Fruit fly (Drosophila melanogaster): ENCODE data around the gene nau.

The nau gene

dm6 chr3R:23704383-23705033, 13.6 kb downstream of the nau start, which contains the start of gene Gba1b:
Gene Gba1b, plus strand, starts transcription at chr3R:23704804.
- TF ChIP-seq CkIIα-i1 (GFP tag; IDR thresholded peaks at IDR 0.05) (no peak), Awh (GFP tag; IDR thresholded peaks at IDR 0.05) (no peak), Ets65A (GFP tag) (peak; percentile 68), tio (GFP tag; optimal IDR thresholded peaks at IDR 0.05) (no peak), CG17328 (GFP tag; IDR thresholded peaks at IDR 0.05) (no peak), NC2α (GFP tag; optimal IDR thresholded peaks at IDR 0.05) (no peak), grn (GFP tag; optimal IDR thresholded peaks at IDR 0.05) (peak; percentile 63), vfl (GFP tag; optimal IDR thresholded peaks at IDR 0.05) (no peak), CG8089 (GFP tag; optimal IDR thresholded peaks at IDR 0.05) (no peak), org-1 (GFP tag; optimal IDR thresholded peaks at IDR 0.05) (no peak), CG15479 (GFP tag; optimal IDR thresholded peaks at IDR 0.05) (peak; percentile 49), CG10321 (GFP tag; IDR thresholded peaks at IDR 0.05) (no peak), disco-r (GFP tag; optimal IDR thresholded peaks at IDR 0.05) (no peak), Adf1 (GFP tag; IDR thresholded peaks at IDR 0.05) (no peak), yki (optimal IDR thresholded peaks at IDR 0.05) (no peak), CG17802 (tag; optimal IDR thresholded peaks at IDR 0.05) (peak; percentile 75), D19A (tag; optimal IDR thresholded peaks at IDR 0.05) (peak; percentile 38), sim (GFP tag; IDR thresholded peaks at IDR 0.05) (no peak), CG8281 (tag; optimal IDR thresholded peaks at IDR 0.05) (no peak), CG10654 (GFP tag; optimal IDR thresholded peaks at IDR 0.05) (no peak), CG17829 (tag; optimal IDR thresholded peaks at IDR 0.05) (no peak), Taf1 (GFP tag; IDR thresholded peaks at IDR 0.05) (no peak), CG2199 (GFP tag; IDR thresholded peaks at IDR 0.05) (0 out of 3 replicates have a peak, but pooled peaks have one; percentile 61), aop (GFP tag; IDR thresholded peaks at IDR 0.05) (no peak), CG13296 (GFP tag; optimal IDR thresholded peaks at IDR 0.05) (no peak), Pdp1 (GFP tag; optimal IDR thresholded peaks at IDR 0.05) (peak in 1 of 2 experiments; percentile 84), CG17359 (tag; optimal IDR thresholded peaks at IDR 0.05) (peak; percentile 3), CG7987 (GFP tag; optimal IDR thresholded peaks at IDR 0.05) (no peak), CG32767 (GFP tag; IDR thresholded peaks at IDR 0.05) (no peak), Xbp1 (GFP tag; optimal IDR thresholded peaks at IDR 0.05) (no peak), ham (GFP tag; IDR thresholded peaks at IDR 0.05) (no peak), Abd-B (GFP tag; optimal IDR thresholded peaks at IDR 0.05) (no peak), sd (tag; optimal IDR thresholded peaks at IDR 0.05) (no peak), CG31441 (GFP tag; IDR thresholded peaks at IDR 0.05) (no peak), zen2 (GFP tag; IDR thresholded peaks at IDR 0.05; ENCODE audit: partially characterized antibody) (0 out of 3 replicates have a peak, but pooled peaks have one; percentile 12), CG7839 (tag; optimal IDR thresholded peaks at IDR 0.05) (no peak), Atf6 (GFP tag; IDR thresholded peaks at IDR 0.05) (no peak), D (optimal IDR thresholded peaks at IDR 0.05) (no peak), D (GFP tag; optimal IDR thresholded peaks at IDR 0.05) (no peak), nerfin-1 (tag; optimal IDR thresholded peaks at IDR 0.05) (no peak), GATAe (GFP tag; conservative IDR thresholded peaks at IDR 0.05) (no peak), pb (GFP tag; optimal IDR thresholded peaks at IDR 0.05) (no peak), jigr1 (GFP tag; IDR thresholded peaks at IDR 0.05) (no peak), lola (GFP tag; optimal IDR thresholded peaks at IDR 0.05) (no peak), CG12236 (GFP tag; optimal IDR thresholded peaks at IDR 0.05) (no peak), z (GFP tag; IDR thresholded peaks at IDR 0.05) (peak; percentile 89), Vsx1 (GFP tag; optimal IDR thresholded peaks at IDR 0.05) (no peak), Med (GFP tag) (peak; percentile 63), Hr78 (GFP tag; optimal IDR thresholded peaks at IDR 0.05) (peak in 1 of 2 experiments; percentile 68), sens (GFP tag) (peak; percentile 81), pzg (GFP tag; optimal IDR thresholded peaks at IDR 0.05) (no peak)
